Fruit fly (Drosophila melanogaster) Kc167 (cell line): ENCODE data around the gene CG1847.

ENCODE experiments used
- Myc ChIP-seq: fragments of >200 bp; optimal IDR thresholded peaks from 2 replicates; lab custom pipeline; 2017; ENCODE audit warnings: missing external identifiers
- Sin3A ChIP-seq: fragments of >200 bp; optimal IDR thresholded peaks from 2 replicates; lab custom pipeline; 2018; ENCODE audit warnings: missing external identifiers
- h ChIP-seq: fragments of >200 bp; optimal IDR thresholded peaks from 3 replicates; lab custom pipeline; 2018; ENCODE audit warnings: missing external identifiers
- insv ChIP-seq: fragments of >200 bp; optimal IDR thresholded peaks from 3 replicates; lab custom pipeline; 2018; ENCODE audit warnings: missing external identifiers
- psq ChIP-seq: fragments of >200 bp; optimal IDR thresholded peaks from 2 replicates; lab custom pipeline; 2017; ENCODE audit warnings: missing external identifiers
- ttk ChIP-seq: sonication (Bioruptor generic); optimal IDR thresholded peaks from 2 replicates; lab custom pipeline; 2017; ENCODE audit warnings: missing external identifiers

CG1847 gene

dm6 chrX:11848507-11849264 is 20.3 kb upstream of the CG1847 start:
- TF ChIP-seq Myc (lab: Kevin White, UChicago), result no peak
- TF ChIP-seq Sin3A (lab: Kevin White, UChicago), result no peak
- TF ChIP-seq psq (lab: Kevin White, UChicago), result no peak
- no peak for TF ChIP-seq h
- TF ChIP-seq insv (lab: Kevin White, UChicago), result no peak
- TF ChIP-seq ttk (lab: Kevin White, UChicago), result no peak

DNA sequence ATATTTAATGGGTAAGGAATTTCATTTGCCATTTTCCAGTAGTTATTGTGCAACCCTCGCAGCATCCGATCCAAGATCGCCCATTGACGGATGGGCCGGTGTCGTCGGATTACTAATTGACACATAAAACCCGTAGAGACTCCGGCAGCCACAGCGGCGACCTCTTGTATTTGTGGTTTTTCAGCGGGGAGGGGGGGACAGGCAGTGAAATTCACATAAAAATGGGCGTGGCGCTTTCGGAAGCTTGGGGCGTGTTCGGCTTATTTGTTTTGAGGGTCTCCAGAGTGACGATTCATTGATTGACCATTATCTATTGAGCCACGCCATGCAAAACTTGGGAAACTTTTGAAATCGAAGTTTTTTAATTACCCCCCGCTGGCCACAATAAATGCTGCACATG is 19.7 kb upstream of the CG1847 start:
- TF ChIP-seq ttk (lab: Kevin White, UChicago), result no peak
- TF ChIP-seq h, result no peak
- no peak for TF ChIP-seq Myc (lab: Kevin White, UChicago)
- no peak for TF ChIP-seq psq (lab: Kevin White, UChicago)
- TF ChIP-seq insv (lab: Kevin White, UChicago), result no peak
- TF ChIP-seq Sin3A (lab: Kevin White, UChicago), result no peak

DNA sequence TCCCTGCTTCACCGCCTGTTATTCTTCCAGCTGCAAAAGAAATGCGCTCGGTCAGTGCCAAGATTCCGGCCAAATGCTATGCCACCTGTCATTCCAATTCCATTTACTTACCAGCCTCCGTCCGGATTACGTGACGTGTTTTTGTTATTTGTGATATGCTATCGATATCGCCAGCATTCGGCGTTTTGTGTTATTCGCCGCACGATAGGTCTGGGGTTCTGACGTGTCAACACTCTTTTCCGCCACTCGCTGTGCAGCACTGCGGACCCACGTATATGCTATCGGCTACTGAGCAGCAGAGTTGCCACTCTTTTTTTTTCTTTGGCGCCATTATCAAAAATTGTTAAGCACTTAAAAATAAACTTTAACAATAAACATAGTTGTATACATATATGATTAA is 16.7 kb upstream of the CG1847 start, which contains the start of gene p24-1:
Gene p24-1 (minus strand): TSS at position 221 of the 400 bp plus-strand sequence.
- TF ChIP-seq ttk (lab: Kevin White, UChicago), result no peak
- TF ChIP-seq psq (lab: Kevin White, UChicago), result no peak
- no peak for TF ChIP-seq insv (lab: Kevin White, UChicago)
- no peak for TF ChIP-seq Sin3A (lab: Kevin White, UChicago)
- TF ChIP-seq h, result no peak
- TF ChIP-seq Myc (lab: Kevin White, UChicago), result no peak

DNA sequence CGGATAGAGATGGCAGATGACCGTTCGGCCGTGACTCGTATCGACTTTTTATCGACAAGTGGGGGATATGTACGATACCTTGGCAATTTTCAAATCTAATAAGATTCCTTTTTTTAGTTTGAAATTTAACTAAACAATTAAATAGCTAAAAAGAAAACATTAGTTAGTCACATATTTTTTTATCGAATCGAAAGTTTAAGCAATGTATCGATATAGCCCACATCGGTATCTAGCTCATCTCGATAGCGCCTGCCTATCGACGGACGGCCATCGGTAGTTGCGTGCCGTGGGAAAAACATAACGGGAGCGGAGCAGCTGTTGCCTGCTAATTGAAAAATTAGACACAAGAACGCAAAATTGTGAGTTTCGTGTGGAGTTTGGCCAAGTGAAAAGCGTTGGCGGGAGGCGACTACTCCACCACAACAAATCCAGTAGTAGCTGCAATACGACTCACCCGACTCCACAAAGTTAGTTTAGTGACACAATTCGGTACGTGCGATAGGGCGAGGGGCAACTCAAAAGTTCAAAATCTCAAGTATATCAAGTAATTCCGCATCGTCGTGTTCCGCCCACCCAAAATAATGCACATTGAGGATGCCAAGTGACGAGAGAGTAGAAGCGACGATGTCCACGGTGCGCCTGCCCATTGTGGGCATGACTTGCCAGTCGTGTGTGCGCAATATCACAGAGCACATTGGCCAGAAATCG is 14.1 kb upstream of the CG1847 start, which contains the start of the genes CG10347 and ATP7:
Gene CG10347 (minus strand): TSS at position 174 of the 708 bp plus-strand sequence.
Gene ATP7 (plus strand): TSS at position 265 of the 708 bp plus-strand sequence.
- TF ChIP-seq Myc (lab: Kevin White, UChicago) (no peak), h (no peak), ttk (lab: Kevin White, UChicago) (no peak)

- no peak for TF ChIP-seq insv (lab: Kevin White, UChicago)
- no peak for TF ChIP-seq Sin3A (lab: Kevin White, UChicago)
- TF ChIP-seq Myc (lab: Kevin White, UChicago), result no peak
- no peak for TF ChIP-seq h
- TF ChIP-seq ttk (lab: Kevin White, UChicago), result no peak
- TF ChIP-seq psq (lab: Kevin White, UChicago), result no peak
Observed at dm6 chrX:11855950-11856349, 13.0 kb upstream of the CG1847 start.

- TF ChIP-seq h (no peak), Myc (lab: Kevin White, UChicago) (no peak), insv (lab: Kevin White, UChicago) (no peak), psq (lab: Kevin White, UChicago) (no peak), Sin3A (lab: Kevin White, UChicago) (no peak), ttk (lab: Kevin White, UChicago) (no peak)
Observed at dm6 chrX:11856867-11857266, 12.1 kb upstream of the CG1847 start.

dm6 chrX:11857522-11858438 is 11.2 kb upstream of the CG1847 start:
- no peak for TF ChIP-seq h
- TF ChIP-seq Myc (lab: Kevin White, UChicago), result no peak
- no peak for TF ChIP-seq ttk (lab: Kevin White, UChicago)
- no peak for TF ChIP-seq insv (lab: Kevin White, UChicago)

dm6 chrX:11858439-11858813 is 10.5 kb upstream of the CG1847 start:
- no peak for TF ChIP-seq h
- no peak for TF ChIP-seq insv (lab: Kevin White, UChicago)
- TF ChIP-seq Myc (lab: Kevin White, UChicago), result no peak
- TF ChIP-seq psq (lab: Kevin White, UChicago), result no peak
- TF ChIP-seq ttk (lab: Kevin White, UChicago), result no peak
- TF ChIP-seq Sin3A (lab: Kevin White, UChicago), result no peak

DNA sequence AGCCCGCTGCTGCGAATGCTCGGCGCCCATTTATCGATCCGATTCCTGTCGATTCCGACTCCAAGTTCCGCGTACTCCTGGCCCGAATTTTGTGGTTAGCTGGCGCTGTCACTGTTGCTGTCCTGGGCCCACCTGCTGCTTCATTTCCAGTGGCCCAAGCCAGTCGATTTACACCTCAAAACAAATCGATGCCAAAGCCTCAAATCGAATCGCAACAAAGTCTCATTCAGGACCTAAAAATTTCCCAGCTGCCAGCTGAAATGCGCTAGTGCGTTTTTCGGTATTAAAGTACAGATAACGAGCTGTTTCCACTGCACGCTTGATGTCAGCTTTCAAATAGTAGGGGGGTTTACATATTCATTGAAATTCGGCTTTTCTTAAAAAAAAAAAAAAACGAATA is 3.5 kb downstream of the CG1847 start, which contains the start of gene BORCS5:
Gene BORCS5 (minus strand): TSS at position 263 of the 400 bp plus-strand sequence.
- no peak for TF ChIP-seq insv (lab: Kevin White, UChicago)

- TF ChIP-seq insv (lab: Kevin White, UChicago) (no peak), h (no peak), Myc (lab: Kevin White, UChicago) (no peak), psq (lab: Kevin White, UChicago) (no peak), ttk (lab: Kevin White, UChicago) (no peak), Sin3A (lab: Kevin White, UChicago) (no peak)
Observed at dm6 chrX:11873116-11873515, 4.1 kb downstream of the CG1847 start, which contains the start of gene CG15739. Gene CG15739 (plus strand): TSS chrX:11873319.

dm6 chrX:11875146-11875830 is 6.3 kb downstream of the CG1847 start:
- TF ChIP-seq insv (lab: Kevin White, UChicago), result no peak
- TF ChIP-seq ttk (lab: Kevin White, UChicago), result no peak
- TF ChIP-seq Myc (lab: Kevin White, UChicago), result no peak
- no peak for TF ChIP-seq Sin3A (lab: Kevin White, UChicago)
- no peak for TF ChIP-seq psq (lab: Kevin White, UChicago)
- no peak for TF ChIP-seq h
